Worm (Caenorhabditis elegans) whole organism, mixed stage, embryonic: ENCODE results near the gene pin-2.

Experiments used
- M03D4.4 ChIP-seq: sonication (generic microtip); optimal IDR thresholded peaks from 2 replicates; lab custom pipeline; 2017; ENCODE audit warnings: mild to moderate bottlenecking, missing genetic modification characterization, missing compliant biosample characterization
- blmp-1 ChIP-seq: fragments of 150-350 bp; optimal IDR thresholded peaks from 2 replicates; lab custom pipeline; 2014; ENCODE audit warnings: missing biosample characterization, missing genetic modification characterization
- ceh-39 ChIP-seq: fragments of 150-350 bp; optimal IDR thresholded peaks from 2 replicates; lab custom pipeline; 2014; ENCODE audit warnings: missing biosample characterization, missing genetic modification characterization
- ces-1 ChIP-seq: fragments of 150-350 bp; optimal IDR thresholded peaks from 2 replicates; lab custom pipeline; 2014; ENCODE audit warnings: missing biosample characterization, missing genetic modification reagents, missing genetic modification characterization
- elt-1 ChIP-seq: sonication (generic microtip); optimal IDR thresholded peaks from 2 replicates; lab custom pipeline; 2017; ENCODE audit warnings: missing genetic modification characterization, mild to moderate bottlenecking, missing compliant biosample characterization, antibody characterized with exemption, moderate library complexity, borderline replicate concordance; ENCODE audit not compliant: insufficient read depth
- mab-5 ChIP-seq: fragments of 150-350 bp; optimal IDR thresholded peaks from 2 replicates; lab custom pipeline; 2014; ENCODE audit warnings: missing biosample characterization, missing genetic modification characterization
- nhr-12 ChIP-seq: fragments of 150-350 bp; optimal IDR thresholded peaks from 2 replicates; lab custom pipeline; 2014; ENCODE audit warnings: missing biosample characterization, missing genetic modification characterization
- nhr-237 ChIP-seq: fragments of 150-350 bp; optimal IDR thresholded peaks from 2 replicates; lab custom pipeline; 2014; ENCODE audit warnings: missing biosample characterization, missing genetic modification characterization
- nhr-28 ChIP-seq: fragments of 150-350 bp; optimal IDR thresholded peaks from 2 replicates; lab custom pipeline; 2014; ENCODE audit warnings: missing biosample characterization, missing genetic modification characterization
- nhr-76 ChIP-seq: sonication (generic microtip); optimal IDR thresholded peaks from 2 replicates; lab custom pipeline; 2017; ENCODE audit warnings: missing biosample characterization, missing genetic modification characterization
- sem-2 ChIP-seq: fragments of 200-800 bp; sonication (Bioruptor generic); optimal IDR thresholded peaks from 2 replicates; lab custom pipeline; 2018; ENCODE audit warnings: mild to moderate bottlenecking, missing genetic modification characterization, missing compliant biosample characterization
- unc-39 ChIP-seq: fragments of 150-350 bp; optimal IDR thresholded peaks from 2 replicates; lab custom pipeline; 2014; ENCODE audit warnings: missing biosample characterization, missing genetic modification characterization
- unc-62 ChIP-seq: fragments of 150-350 bp; optimal IDR thresholded peaks from 2 replicates; lab custom pipeline; 2014; ENCODE audit warnings: missing biosample characterization, missing genetic modification reagents, missing genetic modification characterization

ce11 chrIV:12831609-12832500, 38.2 kb downstream of the pin-2 start:
- TF ChIP-seq ces-1 (GFP tag; lab: Kevin White, UChicago) (no peak), blmp-1 (tag; lab: Kevin White, UChicago) (no peak), unc-62 (GFP tag; lab: Kevin White, UChicago) (no peak), unc-39 (tag; lab: Kevin White, UChicago) (no peak), nhr-28 (tag; lab: Kevin White, UChicago) (no peak), mab-5 (tag; lab: Kevin White, UChicago) (no peak), nhr-76 (tag; lab: Kevin White, UChicago) (no peak), nhr-12 (tag; lab: Kevin White, UChicago) (no peak), M03D4.4 (tag; lab: Kevin White, UChicago) (no peak), ceh-39 (tag; lab: Kevin White, UChicago) (no peak), elt-1 (no peak), nhr-237 (tag; lab: Kevin White, UChicago) (no peak), sem-2 (GFP tag; lab: Kevin White, UChicago) (no peak)
